Worm (Caenorhabditis elegans): Measurements from ENCODE around the gene mrt-2.

The mrt-2 gene

ce11 chrIII:11746718-11747117 lies at the start of gene mrt-2:
Gene mrt-2 (plus strand): TSS chrIII:11746766.
- TF ChIP-seq ztf-11 (tag; optimal IDR thresholded peaks at IDR 0.05) (no peak), gmeb-1 (tag; optimal IDR thresholded peaks at IDR 0.05) (peak; percentile 98), ztf-1 (GFP tag; conservative IDR thresholded peaks at IDR 0.05) (no peak), lin-13 (GFP tag; optimal IDR thresholded peaks at IDR 0.05) (peak; percentile 76), unc-39 (tag; optimal IDR thresholded peaks at IDR 0.05) (no peak), elt-3 (tag; optimal IDR thresholded peaks at IDR 0.05) (no peak), fos-1 (tag; optimal IDR thresholded peaks at IDR 0.05) (peak; percentile 17), nhr-12 (tag; optimal IDR thresholded peaks at IDR 0.05) (no peak), mab-5 (tag; optimal IDR thresholded peaks at IDR 0.05) (no peak), mbf-1 (tag; optimal IDR thresholded peaks at IDR 0.05) (no peak), peb-1 (tag; optimal IDR thresholded peaks at IDR 0.05) (no peak), unc-55 (GFP tag; optimal IDR thresholded peaks at IDR 0.05) (peak; percentile 86), zag-1 (tag; optimal IDR thresholded peaks at IDR 0.05) (no peak), C34F6.9 (tag; optimal IDR thresholded peaks at IDR 0.05) (peak; percentile 81), snpc-4 (tag; optimal IDR thresholded peaks at IDR 0.05) (peak; percentile 40), Y55F3AM.14 (GFP tag; optimal IDR thresholded peaks at IDR 0.05) (no peak), nhr-23 (tag; optimal IDR thresholded peaks at IDR 0.05) (no peak), lin-11 (tag; optimal IDR thresholded peaks at IDR 0.05) (peak; percentile 54), R02D3.7 (tag; optimal IDR thresholded peaks at IDR 0.05) (no peak), crh-2 (tag; optimal IDR thresholded peaks at IDR 0.05) (peak; percentile 76), aly-2 (tag; optimal IDR thresholded peaks at IDR 0.05) (no peak), egl-27 (tag; optimal IDR thresholded peaks at IDR 0.05) (peak; percentile 48), nhr-21 (tag; optimal IDR thresholded peaks at IDR 0.05) (peak; percentile 60), ZK546.5 (tag; optimal IDR thresholded peaks at IDR 0.05) (no peak), ztf-4 (tag; optimal IDR thresholded peaks at IDR 0.05) (no peak), lsy-2 (tag; optimal IDR thresholded peaks at IDR 0.05) (peak; percentile 66 to 87), sem-4 (tag; optimal IDR thresholded peaks at IDR 0.05) (peak; percentile 91), sma-3 (GFP tag; optimal IDR thresholded peaks at IDR 0.05) (peak; percentile 86), nhr-25 (tag; optimal IDR thresholded peaks at IDR 0.05) (peak; percentile 79), nhr-6 (tag; optimal IDR thresholded peaks at IDR 0.05) (peak; percentile 44), sma-9 (GFP tag; optimal IDR thresholded peaks at IDR 0.05) (no peak), sma-9 (tag; optimal IDR thresholded peaks at IDR 0.05) (no peak), lin-39 (tag; optimal IDR thresholded peaks at IDR 0.05) (no peak), skn-1 (tag; optimal IDR thresholded peaks at IDR 0.05) (no peak), elt-1 (tag; optimal IDR thresholded peaks at IDR 0.05) (no peak), dmd-4 (tag; optimal IDR thresholded peaks at IDR 0.05) (no peak), ama-1 (optimal IDR thresholded peaks at IDR 0.05) (no peak), nhr-237 (tag; optimal IDR thresholded peaks at IDR 0.05) (no peak), alr-1 (tag; optimal IDR thresholded peaks at IDR 0.05) (no peak), ceh-82 (tag; optimal IDR thresholded peaks at IDR 0.05) (no peak), nhr-129 (tag; optimal IDR thresholded peaks at IDR 0.05) (peak; percentile 48), nhr-10 (tag; optimal IDR thresholded peaks at IDR 0.05) (no peak), mdl-1 (tag; optimal IDR thresholded peaks at IDR 0.05) (no peak), nhr-77 (tag; optimal IDR thresholded peaks at IDR 0.05) (no peak), unc-62 (GFP tag; optimal IDR thresholded peaks at IDR 0.05) (no peak), F13H6.1 (tag; optimal IDR thresholded peaks at IDR 0.05) (peak; percentile 81), nhr-11 (tag; optimal IDR thresholded peaks at IDR 0.05) (no peak), blmp-1 (tag; optimal IDR thresholded peaks at IDR 0.05; ENCODE audit: insufficient read depth) (peak; percentile 48), ceh-16 (tag; optimal IDR thresholded peaks at IDR 0.05) (peak; percentile 46)
